Fruit fly (Drosophila melanogaster) whole organism, prepupa: ENCODE data around the gene CG14567.
A peak's percentile ranks its signal among the peaks of the same experiment; 100 is the strongest.

Experiments
- CG10669 ChIP-seq: fragments of 200-800 bp; sonication (Bioruptor generic); optimal IDR thresholded peaks from 3 replicates; lab custom pipeline; 2018; ENCODE audit warnings: missing biosample characterization, mild to moderate bottlenecking, missing genetic modification characterization, moderate library complexity
- CG11294 ChIP-seq: fragments of 200-800 bp; sonication (Bioruptor generic); IDR thresholded peaks from 2 replicates; pipeline ENCODE4 v1.3.6; 2022; ENCODE audit warnings: missing biosample characterization, missing genetic modification characterization
- CG11762 ChIP-seq: fragments of 200-800 bp; sonication (Bioruptor generic); optimal IDR thresholded peaks from 3 replicates; lab custom pipeline; 2016; ENCODE audit warnings: missing biosample characterization, missing genetic modification characterization; ENCODE audit not compliant: insufficient read depth
- CG11902 ChIP-seq: fragments of 200-800 bp; sonication (Bioruptor generic); optimal IDR thresholded peaks from 3 replicates; lab custom pipeline; 2016; ENCODE audit warnings: missing biosample characterization, missing genetic modification characterization
- CG15336 ChIP-seq: fragments of 200-800 bp; sonication (Bioruptor generic); IDR thresholded peaks from 2 replicates; pipeline ENCODE4 v1.3.6; 2022; ENCODE audit warnings: missing biosample characterization, missing genetic modification characterization
- CG1621 ChIP-seq: fragments of 200-800 bp; sonication (Bioruptor generic); optimal IDR thresholded peaks from 3 replicates; lab custom pipeline; 2018; ENCODE audit warnings: missing biosample characterization, mild to moderate bottlenecking, missing genetic modification characterization
- CG16779 ChIP-seq: fragments of 200-800 bp; sonication (Bioruptor generic); optimal IDR thresholded peaks from 3 replicates; lab custom pipeline; 2017; ENCODE audit warnings: missing biosample characterization, mild to moderate bottlenecking, missing genetic modification characterization
- CG31627 ChIP-seq: fragments of 200-800 bp; sonication (Bioruptor generic); optimal IDR thresholded peaks from 3 replicates; lab custom pipeline; 2016; ENCODE audit warnings: missing biosample characterization, missing genetic modification characterization
- CG34406 ChIP-seq: fragments of 200-800 bp; sonication (Bioruptor generic); optimal IDR thresholded peaks from 3 replicates; lab custom pipeline; 2016; ENCODE audit warnings: missing biosample characterization, missing genetic modification characterization
- CG3919 ChIP-seq: fragments of 200-800 bp; sonication (Bioruptor generic); optimal IDR thresholded peaks from 3 replicates; lab custom pipeline; 2016; ENCODE audit warnings: missing biosample characterization, missing genetic modification characterization
- CG6163 ChIP-seq: fragments of 200-800 bp; sonication (Bioruptor generic); IDR thresholded peaks from 3 replicates; pipeline ENCODE4 v1.3.6; 2022; ENCODE audit warnings: missing biosample characterization, missing genetic modification characterization
- CG6276 ChIP-seq: fragments of 200-800 bp; sonication (Bioruptor generic); optimal IDR thresholded peaks from 2 replicates; lab custom pipeline; 2017; ENCODE audit warnings: missing biosample characterization, mild to moderate bottlenecking, missing genetic modification characterization
- CG6808 ChIP-seq: fragments of 200-800 bp; sonication (Bioruptor generic); optimal IDR thresholded peaks from 3 replicates; lab custom pipeline; 2017; ENCODE audit warnings: missing biosample characterization, missing genetic modification characterization, mild to moderate bottlenecking, moderate library complexity, missing genetic modification reagents
- CG6854 ChIP-seq: fragments of 200-800 bp; sonication (Bioruptor generic); optimal IDR thresholded peaks from 2 replicates; lab custom pipeline; 2017; ENCODE audit warnings: missing biosample characterization, mild to moderate bottlenecking, missing genetic modification characterization
- CG7368 ChIP-seq: fragments of 200-800 bp; sonication (Bioruptor generic); optimal IDR thresholded peaks from 3 replicates; lab custom pipeline; 2016; ENCODE audit warnings: missing biosample characterization, missing genetic modification characterization
- CG8119 ChIP-seq: fragments of 200-800 bp; sonication (Bioruptor generic); IDR thresholded peaks from 3 replicates; pipeline ENCODE4 v1.3.6; 2022; ENCODE audit warnings: missing biosample characterization, missing genetic modification characterization
- CG8319 ChIP-seq: fragments of 200-800 bp; sonication (Bioruptor generic); optimal IDR thresholded peaks from 3 replicates; lab custom pipeline; 2016; ENCODE audit warnings: missing biosample characterization, missing genetic modification characterization
- CG8632 ChIP-seq: fragments of 200-800 bp; sonication (Bioruptor generic); optimal IDR thresholded peaks from 3 replicates; lab custom pipeline; 2016; ENCODE audit warnings: missing biosample characterization, missing genetic modification characterization
- CG9139 ChIP-seq: fragments of 200-800 bp; sonication (Bioruptor generic); optimal IDR thresholded peaks from 3 replicates; lab custom pipeline; 2017; ENCODE audit warnings: missing biosample characterization, mild to moderate bottlenecking, missing genetic modification characterization
- Eip75B ChIP-seq: fragments of 200-800 bp; sonication (Bioruptor generic); optimal IDR thresholded peaks from 3 replicates; lab custom pipeline; 2016; ENCODE audit warnings: missing biosample characterization, missing genetic modification characterization
- Eip78C ChIP-seq: fragments of 200-800 bp; sonication (Bioruptor generic); peaks from one replicate; lab custom pipeline; 2016; ENCODE audit warnings: missing biosample characterization, missing genetic modification characterization
- Ets96B ChIP-seq: fragments of 200-800 bp; optimal IDR thresholded peaks from 2 replicates; lab custom pipeline; 2019; ENCODE audit warnings: missing biosample characterization, mild to moderate bottlenecking, missing genetic modification characterization, moderate library complexity
- Hr39 ChIP-seq: fragments of 200-800 bp; sonication (Bioruptor generic); optimal IDR thresholded peaks from 2 replicates; lab custom pipeline; 2016; ENCODE audit warnings: missing biosample characterization, missing genetic modification characterization
- Hr4 ChIP-seq: fragments of 200-800 bp; sonication (Bioruptor generic); optimal IDR thresholded peaks from 3 replicates; lab custom pipeline; 2016; ENCODE audit warnings: missing biosample characterization, missing genetic modification characterization
- Lpt ChIP-seq: fragments of 200-800 bp; sonication (Bioruptor generic); optimal IDR thresholded peaks from 3 replicates; lab custom pipeline; 2016; ENCODE audit warnings: missing biosample characterization, missing genetic modification characterization
- Met ChIP-seq: fragments of 200-800 bp; sonication (Bioruptor generic); optimal IDR thresholded peaks from 3 replicates; lab custom pipeline; 2016; ENCODE audit warnings: missing biosample characterization, missing genetic modification characterization
- OdsH ChIP-seq: fragments of 200-800 bp; sonication (Bioruptor generic); optimal IDR thresholded peaks from 3 replicates; lab custom pipeline; 2016; ENCODE audit warnings: missing biosample characterization, missing genetic modification characterization
- Smox ChIP-seq: fragments of 200-800 bp; sonication (Bioruptor generic); optimal IDR thresholded peaks from 3 replicates; lab custom pipeline; 2016; ENCODE audit warnings: missing biosample characterization, missing genetic modification characterization
- Sox14 ChIP-seq: fragments of 200-800 bp; sonication (Bioruptor generic); optimal IDR thresholded peaks from 3 replicates; lab custom pipeline; 2016; ENCODE audit warnings: missing biosample characterization, missing genetic modification characterization
- achi ChIP-seq: fragments of 200-800 bp; sonication (Bioruptor generic); optimal IDR thresholded peaks from 3 replicates; lab custom pipeline; 2016; ENCODE audit warnings: missing biosample characterization, missing genetic modification characterization
- acj6 ChIP-seq: fragments of 200-800 bp; sonication (Bioruptor generic); optimal IDR thresholded peaks from 3 replicates; lab custom pipeline; 2016; ENCODE audit warnings: missing biosample characterization, missing genetic modification characterization
- cyc ChIP-seq: fragments of 200-800 bp; sonication (Bioruptor generic); optimal IDR thresholded peaks from 3 replicates; lab custom pipeline; 2016; ENCODE audit warnings: missing biosample characterization, missing genetic modification characterization
- dac ChIP-seq: fragments of 200-800 bp; sonication (Bioruptor generic); optimal IDR thresholded peaks from 2 replicates; lab custom pipeline; 2017; ENCODE audit warnings: missing biosample characterization, mild to moderate bottlenecking, missing genetic modification characterization
- dsx ChIP-seq: fragments of 200-800 bp; optimal IDR thresholded peaks from 3 replicates; lab custom pipeline; 2019; ENCODE audit warnings: missing biosample characterization, mild to moderate bottlenecking, missing genetic modification characterization, moderate library complexity; ENCODE audit not compliant: poor library complexity, severe bottlenecking
- eg ChIP-seq: fragments of 200-800 bp; sonication (Bioruptor generic); IDR thresholded peaks from 3 replicates; pipeline ENCODE4 v1.3.6; 2022; ENCODE audit warnings: missing biosample characterization, missing genetic modification characterization
- esn ChIP-seq: fragments of 200-800 bp; sonication (Bioruptor generic); optimal IDR thresholded peaks from 2 replicates; lab custom pipeline; 2016; ENCODE audit warnings: missing biosample characterization, mild to moderate bottlenecking, missing genetic modification characterization, moderate library complexity
- fd85E ChIP-seq: fragments of 200-800 bp; sonication (Bioruptor generic); optimal IDR thresholded peaks from 3 replicates; lab custom pipeline; 2016; ENCODE audit warnings: missing biosample characterization, missing genetic modification characterization
- fkh ChIP-seq: fragments of 200-800 bp; sonication (Bioruptor generic); optimal IDR thresholded peaks from 3 replicates; lab custom pipeline; 2017; ENCODE audit warnings: missing biosample characterization, mild to moderate bottlenecking, missing genetic modification characterization, moderate library complexity
- lz ChIP-seq: fragments of 200-800 bp; sonication (Bioruptor generic); optimal IDR thresholded peaks from 3 replicates; lab custom pipeline; 2016; ENCODE audit warnings: missing biosample characterization, missing genetic modification characterization
- net ChIP-seq: fragments of 200-800 bp; sonication (Bioruptor generic); optimal IDR thresholded peaks from 3 replicates; lab custom pipeline; 2016; ENCODE audit warnings: missing biosample characterization, missing genetic modification characterization
- pdm3 ChIP-seq: fragments of 200-800 bp; sonication (Bioruptor generic); optimal IDR thresholded peaks from 3 replicates; lab custom pipeline; 2016; ENCODE audit warnings: missing biosample characterization, missing genetic modification characterization
- salr ChIP-seq, 2 experiments: fragments of 200-800 bp; sonication (Bioruptor generic); optimal IDR thresholded peaks; 3 replicates each; lab custom pipeline; 2016 to 2018; ENCODE audit warnings: missing biosample characterization in 2 of 2, missing genetic modification characterization in 2 of 2, mild to moderate bottlenecking in 1 of 2
- spab ChIP-seq: fragments of 200-800 bp; sonication (Bioruptor generic); optimal IDR thresholded peaks from 2 replicates; lab custom pipeline; 2017; ENCODE audit warnings: missing biosample characterization, mild to moderate bottlenecking, missing genetic modification characterization, missing genetic modification reagents
- ss ChIP-seq, 2 experiments: fragments of 200-800 bp; sonication (Bioruptor generic); optimal IDR thresholded peaks; 2 replicates in 1 of 2; 3 replicates in 1 of 2; lab custom pipeline; 2017 to 2018; ENCODE audit warnings: mild to moderate bottlenecking in 2 of 2, missing biosample characterization in 2 of 2, missing genetic modification characterization in 2 of 2, moderate library complexity in 1 of 2
- svp ChIP-seq: fragments of 200-800 bp; sonication (Bioruptor generic); peaks from one replicate; lab custom pipeline; 2016; ENCODE audit warnings: missing biosample characterization, missing genetic modification characterization
- vri ChIP-seq: fragments of 200-800 bp; sonication (Bioruptor generic); optimal IDR thresholded peaks from 3 replicates; lab custom pipeline; 2016; ENCODE audit warnings: missing biosample characterization, mild to moderate bottlenecking, missing genetic modification characterization

Gene CG14567

DNA sequence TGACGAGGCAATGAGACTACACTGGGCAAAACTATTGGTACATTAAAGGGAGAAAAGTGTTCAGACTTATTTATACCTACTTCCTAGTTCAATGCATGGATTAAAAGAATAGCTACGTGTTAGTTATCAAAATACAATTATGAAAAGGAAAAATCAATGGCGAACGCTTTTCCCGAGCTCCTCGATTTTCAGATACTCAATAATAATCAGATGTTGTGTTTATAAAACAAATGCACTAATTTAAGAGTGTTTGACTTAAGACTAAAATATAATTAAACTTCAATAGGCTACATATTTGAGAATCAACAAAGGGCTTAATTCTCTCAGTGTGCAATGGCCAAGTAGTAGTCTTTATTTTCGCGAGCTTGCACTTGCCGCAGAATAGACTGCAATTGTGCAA lies 22.3 kb downstream of the CG14567 start (continued):
- TF ChIP-seq CG6808 (GFP tag; lab: Kevin White, UChicago) (peak; percentile 34), ss (GFP tag; optimal IDR thresholded peaks at IDR 0.05; lab: Kevin White, UChicago) (no peak), fkh (GFP tag; lab: Kevin White, UChicago) (no peak), dsx (GFP tag; lab: Kevin White, UChicago) (no peak), Ets96B (tag; lab: Kevin White, UChicago) (peak; percentile 46), Smox (GFP tag; lab: Kevin White, UChicago) (peak; percentile 25), CG6854 (GFP tag; lab: Kevin White, UChicago) (no peak), vri (GFP tag; lab: Kevin White, UChicago) (no peak), Sox14 (GFP tag; lab: Kevin White, UChicago) (peak; percentile 30), Eip78C (GFP tag; lab: Kevin White, UChicago) (peak; percentile 85), esn (GFP tag; lab: Kevin White, UChicago) (peak; percentile 36), net (peak; percentile 16), cyc (GFP tag; lab: Kevin White, UChicago) (no peak), CG11762 (GFP tag; lab: Kevin White, UChicago) (no peak)

dm6 chr3L:21709785-21710591 lies 28.2 kb downstream of the CG14567 start:
- peak; percentile 63; the same call in 2 of the 3 replicates for TF ChIP-seq CG6163 (GFP tag; lab: Robert Waterston, UW)
- TF ChIP-seq salr (GFP tag; optimal IDR thresholded peaks at IDR 0.05; lab: Kevin White, UChicago): peak; percentile 44 to 85
- peak; percentile 72 for TF ChIP-seq CG9139
- TF ChIP-seq CG1621 (tag; lab: Kevin White, UChicago): no peak
- TF ChIP-seq acj6 (GFP tag; lab: Kevin White, UChicago): peak; percentile 88
- peak; percentile 84 for TF ChIP-seq net
- TF ChIP-seq CG34406: peak; percentile 85
- TF ChIP-seq Smox (GFP tag; lab: Kevin White, UChicago): peak; percentile 78
- peak; percentile 77 for TF ChIP-seq CG8119 (GFP tag; lab: Robert Waterston, UW)
- peak; percentile 63 for TF ChIP-seq CG11902 (GFP tag; lab: Kevin White, UChicago)
- TF ChIP-seq Hr4: peak; percentile 70
- TF ChIP-seq CG15336 (GFP tag; lab: Robert Waterston, UW): peak; percentile 77
- peak; percentile 75 for TF ChIP-seq cyc (GFP tag; lab: Kevin White, UChicago)
- TF ChIP-seq CG10669 (GFP tag; lab: Kevin White, UChicago): peak; percentile 85
- TF ChIP-seq CG11294 (GFP tag; lab: Robert Waterston, UW): peak; percentile 33; the same call in 1 of the 2 replicates
- peak; percentile 64 for TF ChIP-seq lz
- peak; percentile 81 for TF ChIP-seq dsx (GFP tag; lab: Kevin White, UChicago)
- peak; percentile 59 for TF ChIP-seq CG8319 (GFP tag; lab: Kevin White, UChicago)
- TF ChIP-seq CG6276 (GFP tag; lab: Kevin White, UChicago): peak; percentile 68
- TF ChIP-seq vri (GFP tag; lab: Kevin White, UChicago): peak; percentile 64
- peak; percentile 72 for TF ChIP-seq CG31627 (GFP tag; lab: Kevin White, UChicago)
- TF ChIP-seq spab (GFP tag; lab: Kevin White, UChicago): peak; percentile 91
- TF ChIP-seq fd85E (GFP tag; lab: Kevin White, UChicago): peak; percentile 33
- TF ChIP-seq eg (GFP tag; lab: Robert Waterston, UW): 0 out of 3 replicates have a peak, but pooled peaks have one; percentile 21
- peak; percentile 63 for TF ChIP-seq Hr39
- TF ChIP-seq Eip75B (GFP tag; lab: Kevin White, UChicago): peak; percentile 51
- no peak for TF ChIP-seq dac (GFP tag; lab: Kevin White, UChicago)
- peak; percentile 95 for TF ChIP-seq CG6808 (GFP tag; lab: Kevin White, UChicago)
- TF ChIP-seq Lpt (GFP tag; lab: Kevin White, UChicago): peak; percentile 63
- peak; percentile 78 to 90 for TF ChIP-seq ss (GFP tag; optimal IDR thresholded peaks at IDR 0.05; lab: Kevin White, UChicago)
- TF ChIP-seq CG7368 (GFP tag; lab: Kevin White, UChicago): peak; percentile 58
- TF ChIP-seq CG6854 (GFP tag; lab: Kevin White, UChicago): peak; percentile 21
- peak; percentile 84 for TF ChIP-seq OdsH (GFP tag; lab: Kevin White, UChicago)
- peak; percentile 88 for TF ChIP-seq Ets96B (tag; lab: Kevin White, UChicago)
- TF ChIP-seq Met (GFP tag; lab: Kevin White, UChicago): peak; percentile 82
- TF ChIP-seq achi: peak; percentile 85
- peak; percentile 90 for TF ChIP-seq svp (GFP tag; lab: Kevin White, UChicago)
- TF ChIP-seq CG8632 (GFP tag; lab: Kevin White, UChicago): peak; percentile 83
- peak; percentile 47 for TF ChIP-seq CG16779 (tag; lab: Kevin White, UChicago)
- peak; percentile 85 for TF ChIP-seq CG3919 (GFP tag; lab: Kevin White, UChicago)
- TF ChIP-seq pdm3: peak; percentile 69
